Fruit fly (Drosophila melanogaster) whole organism, embryonic: Measurements from ENCODE around the gene mil.

Experiments
- ATbp ChIP-seq: fragments of 200-800 bp; sonication (Bioruptor generic); optimal IDR thresholded peaks from 2 replicates; lab custom pipeline; 2017; ENCODE audit warnings: missing biosample characterization, mild to moderate bottlenecking, missing genetic modification characterization, missing genetic modification reagents
- BEAF-32 ChIP-seq: fragments of 200-800 bp; sonication (Bioruptor generic); optimal IDR thresholded peaks from 3 replicates; lab custom pipeline; 2017; ENCODE audit warnings: missing biosample characterization, missing genetic modification characterization, mild to moderate bottlenecking, moderate library complexity, missing genetic modification reagents
- CG10274 ChIP-seq: fragments of 200-800 bp; sonication (Bioruptor generic); optimal IDR thresholded peaks from 3 replicates; lab custom pipeline; 2017; ENCODE audit warnings: missing biosample characterization, mild to moderate bottlenecking, missing genetic modification characterization
- CG10543 ChIP-seq: fragments of 200-800 bp; sonication (Bioruptor generic); optimal IDR thresholded peaks from 3 replicates; lab custom pipeline; 2017; ENCODE audit warnings: missing biosample characterization, mild to moderate bottlenecking, missing genetic modification characterization, moderate library complexity
- CG10959 ChIP-seq: fragments of 200-800 bp; sonication (Bioruptor generic); IDR thresholded peaks from 2 replicates; pipeline ENCODE4 v1.3.6; 2022; ENCODE audit warnings: missing biosample characterization, missing genetic modification characterization
- CG11398 ChIP-seq: fragments of 200-800 bp; sonication (Bioruptor generic); optimal IDR thresholded peaks from 2 replicates; lab custom pipeline; 2016; ENCODE audit warnings: missing biosample characterization, missing genetic modification characterization
- CG11456 ChIP-seq: fragments of 200-800 bp; sonication (Bioruptor generic); IDR thresholded peaks from 3 replicates; pipeline ENCODE4 v1.3.6; 2022; ENCODE audit warnings: missing biosample characterization, missing genetic modification characterization
- CG11560 ChIP-seq: fragments of 200-800 bp; sonication (Bioruptor generic); IDR thresholded peaks from 3 replicates; pipeline ENCODE4 v1.3.6; 2022; ENCODE audit warnings: missing biosample characterization, missing genetic modification characterization
- CG1233 ChIP-seq: fragments of 200-800 bp; sonication (Bioruptor generic); optimal IDR thresholded peaks from 4 replicates; lab custom pipeline; 2018; ENCODE audit warnings: missing biosample characterization, mild to moderate bottlenecking, missing genetic modification characterization
- CG12391 ChIP-seq: fragments of 200-800 bp; sonication (Bioruptor generic); optimal IDR thresholded peaks from 3 replicates; lab custom pipeline; 2018; ENCODE audit warnings: missing biosample characterization, mild to moderate bottlenecking, missing genetic modification characterization, moderate library complexity
- CG12942 ChIP-seq: fragments of 200-800 bp; sonication (Bioruptor generic); optimal IDR thresholded peaks from 3 replicates; lab custom pipeline; 2016; ENCODE audit warnings: missing biosample characterization, missing genetic modification characterization
- CG1529 ChIP-seq: fragments of 200-800 bp; sonication (Bioruptor generic); optimal IDR thresholded peaks from 3 replicates; lab custom pipeline; 2018; ENCODE audit warnings: missing biosample characterization, missing genetic modification characterization
- CG18262 ChIP-seq: fragments of 200-800 bp; optimal IDR thresholded peaks from 3 replicates; lab custom pipeline; 2019; ENCODE audit warnings: missing biosample characterization, mild to moderate bottlenecking, missing genetic modification characterization, moderate library complexity
- CG2202 ChIP-seq: fragments of 200-800 bp; sonication (Bioruptor generic); optimal IDR thresholded peaks from 2 replicates; lab custom pipeline; 2018; ENCODE audit warnings: missing biosample characterization, mild to moderate bottlenecking, missing genetic modification characterization
- CG4820 ChIP-seq: fragments of 200-800 bp; sonication (Bioruptor generic); optimal IDR thresholded peaks from 3 replicates; lab custom pipeline; 2016; ENCODE audit warnings: missing biosample characterization, missing genetic modification characterization
- CG6654 ChIP-seq: fragments of 200-800 bp; sonication (Bioruptor generic); optimal IDR thresholded peaks from 2 replicates; lab custom pipeline; 2017; ENCODE audit warnings: missing biosample characterization, mild to moderate bottlenecking, missing genetic modification characterization
- Chrac-16 ChIP-seq: fragments of 200-800 bp; sonication (Bioruptor generic); optimal IDR thresholded peaks from 3 replicates; lab custom pipeline; 2016; ENCODE audit warnings: missing biosample characterization, missing genetic modification characterization
- Doc3 ChIP-seq: fragments of 200-800 bp; sonication (Bioruptor generic); IDR thresholded peaks from 3 replicates; pipeline ENCODE4 v1.3.6; 2022; ENCODE audit warnings: missing biosample characterization, missing genetic modification characterization; ENCODE audit not compliant: partially characterized antibody
- Dref ChIP-seq: fragments of 200-800 bp; sonication (Bioruptor generic); IDR thresholded peaks from 2 replicates; pipeline ENCODE4 v1.3.6; 2022; ENCODE audit warnings: missing biosample characterization, missing genetic modification characterization
- E2f1 ChIP-seq: fragments of 200-800 bp; sonication (Bioruptor generic); IDR thresholded peaks from 2 replicates; pipeline ENCODE4 v1.3.6; 2022; ENCODE audit warnings: missing biosample characterization, missing genetic modification characterization
- Ets97D ChIP-seq: fragments of 200-800 bp; sonication (Bioruptor generic); optimal IDR thresholded peaks from 3 replicates; lab custom pipeline; 2016; ENCODE audit warnings: missing biosample characterization, missing genetic modification characterization
- HLH4C ChIP-seq: fragments of 200-800 bp; sonication (Bioruptor generic); IDR thresholded peaks from 3 replicates; pipeline ENCODE4 v1.3.6; 2022; ENCODE audit warnings: missing biosample characterization, missing genetic modification characterization; ENCODE audit not compliant: partially characterized antibody
- HmgD ChIP-seq: fragments of 200-800 bp; sonication (Bioruptor generic); optimal IDR thresholded peaks from 3 replicates; lab custom pipeline; 2016; ENCODE audit warnings: missing biosample characterization, missing genetic modification characterization
- Lpt ChIP-seq: fragments of >200 bp; optimal IDR thresholded peaks from 2 replicates; lab custom pipeline; 2018; ENCODE audit warnings: missing biosample characterization, missing genetic modification characterization
- Max ChIP-seq: fragments of 200-800 bp; sonication (Bioruptor generic); optimal IDR thresholded peaks from 2 replicates; lab custom pipeline; 2016; ENCODE audit warnings: missing biosample characterization, mild to moderate bottlenecking, missing genetic modification characterization
- Med ChIP-seq: fragments of 200-800 bp; sonication (Bioruptor generic); peaks from one replicate; lab custom pipeline; 2016; ENCODE audit warnings: missing biosample characterization, missing genetic modification characterization, mild to moderate bottlenecking, inconsistent platforms, moderate library complexity
- Meics ChIP-seq: fragments of 200-800 bp; sonication (Bioruptor generic); optimal IDR thresholded peaks from 2 replicates; lab custom pipeline; 2017; ENCODE audit warnings: missing biosample characterization, mild to moderate bottlenecking, missing genetic modification characterization
- Mes4 ChIP-seq: fragments of 200-800 bp; sonication (Bioruptor generic); optimal IDR thresholded peaks from 2 replicates; lab custom pipeline; 2016; ENCODE audit warnings: missing biosample characterization, missing genetic modification characterization
- Optix ChIP-seq: fragments of 200-800 bp; sonication (Bioruptor generic); IDR thresholded peaks from 3 replicates; pipeline ENCODE4 v1.3.6; 2022; ENCODE audit warnings: missing biosample characterization, missing genetic modification characterization
- Side ChIP-seq: fragments of 200-800 bp; sonication (Bioruptor generic); optimal IDR thresholded peaks from 2 replicates; lab custom pipeline; 2016; ENCODE audit warnings: missing biosample characterization, missing genetic modification characterization
- Sox100B ChIP-seq: fragments of 200-800 bp; sonication (Bioruptor generic); optimal IDR thresholded peaks from 3 replicates; lab custom pipeline; 2018; ENCODE audit warnings: missing biosample characterization, mild to moderate bottlenecking, missing genetic modification characterization
- Sry-δ ChIP-seq: fragments of 200-800 bp; sonication (Bioruptor generic); optimal IDR thresholded peaks from 2 replicates; lab custom pipeline; 2016; ENCODE audit warnings: missing biosample characterization, missing genetic modification characterization
- ato ChIP-seq: fragments of 200-800 bp; sonication (Bioruptor generic); IDR thresholded peaks from 2 replicates; pipeline ENCODE4 v1.3.6; 2022; ENCODE audit warnings: missing biosample characterization, missing genetic modification characterization; ENCODE audit not compliant: partially characterized antibody
- bbx ChIP-seq: fragments of 200-800 bp; sonication (Bioruptor generic); IDR thresholded peaks from 2 replicates; pipeline ENCODE4 v1.3.6; 2022; ENCODE audit warnings: missing biosample characterization, missing genetic modification characterization; ENCODE audit not compliant: partially characterized antibody
- cas ChIP-seq: fragments of 200-800 bp; sonication (Bioruptor generic); IDR thresholded peaks from 2 replicates; pipeline ENCODE4 v1.3.6; 2022; ENCODE audit warnings: missing biosample characterization, missing genetic modification characterization
- chinmo ChIP-seq: fragments of 200-800 bp; sonication (Bioruptor generic); IDR thresholded peaks from 4 replicates; pipeline ENCODE4 v1.3.6; 2022; ENCODE audit warnings: missing biosample characterization, missing genetic modification characterization; ENCODE audit not compliant: partially characterized antibody
- croc ChIP-seq: fragments of 200-800 bp; sonication (Bioruptor generic); conservative IDR thresholded peaks from 3 replicates; pipeline ENCODE4 v1.3.6; 2022; ENCODE audit warnings: missing biosample characterization, missing genetic modification characterization
- crol ChIP-seq: fragments of 200-800 bp; sonication (Bioruptor generic); IDR thresholded peaks from 2 replicates; pipeline ENCODE4 v1.3.6; 2022; ENCODE audit warnings: missing biosample characterization, missing genetic modification characterization
- crp ChIP-seq, 2 experiments: fragments of 200-800 bp; sonication (Bioruptor generic); optimal IDR thresholded peaks; 2 replicates in 1 of 2; 3 replicates in 1 of 2; lab custom pipeline; 2017; ENCODE audit warnings: missing biosample characterization in 2 of 2, missing genetic modification characterization in 2 of 2, mild to moderate bottlenecking in 1 of 2, moderate library complexity in 1 of 2
- disco-r ChIP-seq: fragments of 200-800 bp; sonication (Bioruptor generic); optimal IDR thresholded peaks from 2 replicates; lab custom pipeline; 2016; ENCODE audit warnings: missing biosample characterization, missing genetic modification characterization
- dpn ChIP-seq, 2 experiments: fragments of 200-800 bp; sonication (Bioruptor generic); optimal IDR thresholded peaks; 3 replicates each; lab custom pipeline; 2016; ENCODE audit warnings: missing biosample characterization in 2 of 2, missing genetic modification characterization in 2 of 2
- fru ChIP-seq: fragments of >200 bp; optimal IDR thresholded peaks from 2 replicates; lab custom pipeline; 2017
- grn ChIP-seq: fragments of 200-800 bp; sonication (Bioruptor generic); optimal IDR thresholded peaks from 3 replicates; lab custom pipeline; 2017; ENCODE audit warnings: missing biosample characterization, missing genetic modification characterization
- jumu ChIP-seq: fragments of 200-800 bp; sonication (Bioruptor generic); optimal IDR thresholded peaks from 3 replicates; lab custom pipeline; 2016; ENCODE audit warnings: missing biosample characterization, missing genetic modification characterization
- luna ChIP-seq: fragments of 200-800 bp; sonication (Bioruptor generic); optimal IDR thresholded peaks from 2 replicates; lab custom pipeline; 2016; ENCODE audit warnings: missing biosample characterization, missing genetic modification characterization
- mld ChIP-seq: fragments of 200-800 bp; sonication (Bioruptor generic); IDR thresholded peaks from 3 replicates; pipeline ENCODE4 v1.3.6; 2022; ENCODE audit warnings: missing biosample characterization, missing genetic modification characterization; ENCODE audit not compliant: partially characterized antibody
- nerfin-2 ChIP-seq: fragments of 200-800 bp; sonication (Bioruptor generic); IDR thresholded peaks from 2 replicates; pipeline ENCODE4 v1.3.6; 2022; ENCODE audit warnings: missing biosample characterization, missing genetic modification characterization; ENCODE audit not compliant: partially characterized antibody
- peb ChIP-seq: fragments of 200-800 bp; sonication (Bioruptor generic); IDR thresholded peaks from 2 replicates; pipeline ENCODE4 v1.3.6; 2022; ENCODE audit warnings: missing biosample characterization, missing genetic modification characterization
- pho ChIP-seq: fragments of 200-800 bp; sonication (Bioruptor generic); optimal IDR thresholded peaks from 2 replicates; lab custom pipeline; 2016; ENCODE audit warnings: missing biosample characterization, missing genetic modification characterization
- stc ChIP-seq: fragments of 200-800 bp; sonication (Bioruptor generic); IDR thresholded peaks from 2 replicates; pipeline ENCODE4 v1.3.6; 2022; ENCODE audit warnings: missing biosample characterization, missing genetic modification characterization
- tio ChIP-seq: fragments of 200-800 bp; sonication (Bioruptor generic); optimal IDR thresholded peaks from 2 replicates; lab custom pipeline; 2017; ENCODE audit warnings: missing biosample characterization, missing genetic modification characterization, inconsistent platforms
- tx ChIP-seq: fragments of 200-800 bp; sonication (Bioruptor generic); optimal IDR thresholded peaks from 2 replicates; lab custom pipeline; 2016; ENCODE audit warnings: missing biosample characterization, missing genetic modification characterization

mil gene

dm6 chr3R:27953890-27954289 is 41.6 kb downstream of the mil start, which contains the start of gene CG4951 (continued):
- TF ChIP-seq Ets97D (peak; percentile 72), disco-r (no peak), mld (GFP tag; lab: Robert Waterston, UW) (0 out of 3 replicates have a peak, but pooled peaks have one; percentile 27), tx (GFP tag; lab: Kevin White, UChicago) (no peak), CG11456 (no peak), fru (no peak), Lpt (GFP tag; lab: Kevin White, UChicago) (no peak), croc (GFP tag; lab: Robert Waterston, UW) (no peak), CG4820 (GFP tag; lab: Kevin White, UChicago) (no peak), pho (GFP tag; lab: Kevin White, UChicago) (no peak), CG11560 (tag; lab: Robert Waterston, UW) (peak; percentile 45; the same call in 1 of the 3 replicates), tio (no peak), CG11398 (GFP tag; lab: Kevin White, UChicago) (no peak), Sry-δ (peak; percentile 58), stc (GFP tag; lab: Robert Waterston, UW) (no peak), ATbp (no peak), dpn (GFP tag; optimal IDR thresholded peaks at IDR 0.05; lab: Kevin White, UChicago) (no peak), CG10543 (GFP tag; lab: Kevin White, UChicago) (no peak), CG1529 (GFP tag; lab: Kevin White, UChicago) (no peak), CG10959 (GFP tag; lab: Robert Waterston, UW) (no peak), BEAF-32 (peak; percentile 57), CG10274 (GFP tag; lab: Kevin White, UChicago) (no peak), Side (GFP tag; lab: Kevin White, UChicago) (no peak), Sox100B (GFP tag; lab: Kevin White, UChicago) (no peak), CG18262 (tag; lab: Kevin White, UChicago) (no peak), crp (GFP tag; optimal IDR thresholded peaks at IDR 0.05; lab: Kevin White, UChicago) (peak in 1 of 2 experiments; percentile 20), CG2202 (no peak), crol (no peak), CG6654 (GFP tag; lab: Kevin White, UChicago) (no peak), CG1233 (GFP tag; lab: Kevin White, UChicago) (no peak), Med (peak; percentile 82), Chrac-16 (GFP tag; lab: Kevin White, UChicago) (no peak), CG12942 (GFP tag; lab: Kevin White, UChicago) (no peak), grn (no peak), HLH4C (GFP tag; lab: Robert Waterston, UW) (peak; percentile 75), cas (GFP tag; lab: Robert Waterston, UW) (no peak), luna (GFP tag; lab: Kevin White, UChicago) (no peak), Mes4 (no peak), Dref (peak; percentile 94), ato (GFP tag; lab: Robert Waterston, UW) (0 out of 2 replicates have a peak, but pooled peaks have one; percentile 23), peb (GFP tag; lab: Robert Waterston, UW) (no peak), Meics (GFP tag; lab: Kevin White, UChicago) (no peak), HmgD (no peak), chinmo (GFP tag; lab: Robert Waterston, UW) (no peak), Optix (GFP tag; lab: Robert Waterston, UW) (no peak), nerfin-2 (GFP tag; lab: Robert Waterston, UW) (peak; percentile 62; the same call in 1 of the 2 replicates), Max (GFP tag; lab: Kevin White, UChicago) (no peak), Doc3 (GFP tag; lab: Robert Waterston, UW) (0 out of 3 replicates have a peak, but pooled peaks have one; percentile 42), CG12391 (tag; lab: Kevin White, UChicago) (no peak), jumu (GFP tag; lab: Kevin White, UChicago) (no peak), E2f1 (GFP tag; lab: Robert Waterston, UW) (no peak), bbx (GFP tag; lab: Robert Waterston, UW) (peak; percentile 63; the same call in 1 of the 2 replicates)
